Fruit fly (Drosophila melanogaster) whole organism, embryonic: Measurements from ENCODE around the gene GatB.

Experiments
- CG11456 ChIP-seq: fragments of 200-800 bp; sonication (Bioruptor generic); IDR thresholded peaks from 3 replicates; pipeline ENCODE4 v1.3.6; 2022; ENCODE audit warnings: missing biosample characterization, missing genetic modification characterization
- CG12236 ChIP-seq: fragments of 200-800 bp; sonication (Bioruptor generic); optimal IDR thresholded peaks from 2 replicates; lab custom pipeline; 2016; ENCODE audit warnings: missing biosample characterization, missing genetic modification characterization
- CG12299 ChIP-seq: fragments of 200-800 bp; sonication (Bioruptor generic); optimal IDR thresholded peaks from 2 replicates; lab custom pipeline; 2018; ENCODE audit warnings: missing biosample characterization, mild to moderate bottlenecking, missing genetic modification characterization
- CG12391 ChIP-seq: fragments of 200-800 bp; sonication (Bioruptor generic); optimal IDR thresholded peaks from 3 replicates; lab custom pipeline; 2018; ENCODE audit warnings: missing biosample characterization, mild to moderate bottlenecking, missing genetic modification characterization, moderate library complexity
- CG13287 ChIP-seq: fragments of 200-800 bp; sonication (Bioruptor generic); IDR thresholded peaks from 2 replicates; pipeline ENCODE4 v1.3.6; 2022; ENCODE audit warnings: missing biosample characterization, missing genetic modification characterization; ENCODE audit not compliant: partially characterized antibody
- CG13624 ChIP-seq: fragments of 200-800 bp; sonication (Bioruptor generic); optimal IDR thresholded peaks from 2 replicates; lab custom pipeline; 2016; ENCODE audit warnings: missing biosample characterization, missing genetic modification characterization
- CG13775 ChIP-seq: fragments of 200-800 bp; sonication (Bioruptor generic); optimal IDR thresholded peaks from 3 replicates; lab custom pipeline; 2017; ENCODE audit warnings: missing biosample characterization, mild to moderate bottlenecking, missing genetic modification characterization
- CG14050 ChIP-seq: fragments of 200-800 bp; sonication (Bioruptor generic); IDR thresholded peaks from 3 replicates; pipeline ENCODE4 v1.3.6; 2022; ENCODE audit warnings: missing biosample characterization, missing genetic modification characterization
- CG14667 ChIP-seq: fragments of 200-800 bp; sonication (Bioruptor generic); IDR thresholded peaks from 2 replicates; pipeline ENCODE4 v1.3.6; 2022; ENCODE audit warnings: missing biosample characterization, missing genetic modification characterization
- CG14860 ChIP-seq: fragments of 200-800 bp; sonication (Bioruptor generic); IDR thresholded peaks from 3 replicates; pipeline ENCODE4 v1.3.6; 2022; ENCODE audit warnings: missing biosample characterization, missing genetic modification characterization; ENCODE audit not compliant: partially characterized antibody
- CG15514 ChIP-seq: fragments of 200-800 bp; sonication (Bioruptor generic); optimal IDR thresholded peaks from 3 replicates; lab custom pipeline; 2017; ENCODE audit warnings: missing biosample characterization, missing genetic modification characterization, mild to moderate bottlenecking, moderate library complexity, missing genetic modification reagents
- CG18262 ChIP-seq: fragments of 200-800 bp; optimal IDR thresholded peaks from 3 replicates; lab custom pipeline; 2019; ENCODE audit warnings: missing biosample characterization, mild to moderate bottlenecking, missing genetic modification characterization, moderate library complexity
- CG18599 ChIP-seq: fragments of 200-800 bp; sonication (Bioruptor generic); optimal IDR thresholded peaks from 3 replicates; lab custom pipeline; 2017; ENCODE audit warnings: missing biosample characterization, missing genetic modification characterization, mild to moderate bottlenecking, moderate library complexity, missing genetic modification reagents
- CG18764 ChIP-seq: fragments of 200-800 bp; sonication (Bioruptor generic); optimal IDR thresholded peaks from 3 replicates; lab custom pipeline; 2016; ENCODE audit warnings: missing biosample characterization, missing genetic modification characterization
- CG2712 ChIP-seq: fragments of 200-800 bp; optimal IDR thresholded peaks from 3 replicates; lab custom pipeline; 2019; ENCODE audit warnings: missing biosample characterization, mild to moderate bottlenecking, missing genetic modification characterization, moderate library complexity
- CG30431 ChIP-seq: fragments of 200-800 bp; sonication (Bioruptor generic); optimal IDR thresholded peaks from 2 replicates; lab custom pipeline; 2017; ENCODE audit warnings: missing biosample characterization, missing genetic modification characterization
- CG5245 ChIP-seq: fragments of 200-800 bp; sonication (Bioruptor generic); optimal IDR thresholded peaks from 3 replicates; lab custom pipeline; 2016; ENCODE audit warnings: missing biosample characterization, missing genetic modification characterization
- CG6813 ChIP-seq: fragments of 200-800 bp; sonication (Bioruptor generic); optimal IDR thresholded peaks from 2 replicates; lab custom pipeline; 2017; ENCODE audit warnings: missing biosample characterization, missing genetic modification characterization, mild to moderate bottlenecking, moderate library complexity, missing genetic modification reagents
- CG9727 ChIP-seq: fragments of 200-800 bp; sonication (Bioruptor generic); optimal IDR thresholded peaks from 3 replicates; lab custom pipeline; 2017; ENCODE audit warnings: missing biosample characterization, mild to moderate bottlenecking, missing genetic modification characterization
- CkIIα-i1 ChIP-seq: fragments of 200-800 bp; sonication (Bioruptor generic); IDR thresholded peaks from 2 replicates; pipeline ENCODE4 v1.3.6; 2022; ENCODE audit warnings: missing biosample characterization, missing genetic modification characterization
- HHEX ChIP-seq: fragments of 200-800 bp; sonication (Bioruptor generic); optimal IDR thresholded peaks from 3 replicates; lab custom pipeline; 2017; ENCODE audit warnings: missing biosample characterization, mild to moderate bottlenecking, missing genetic modification characterization, missing genetic modification reagents
- Hr3 ChIP-seq: fragments of 200-800 bp; sonication (Bioruptor generic); optimal IDR thresholded peaks from 3 replicates; lab custom pipeline; 2016; ENCODE audit warnings: missing biosample characterization, missing genetic modification characterization
- MTF-1 ChIP-seq: fragments of 200-800 bp; sonication (Bioruptor generic); optimal IDR thresholded peaks from 2 replicates; lab custom pipeline; 2018; ENCODE audit warnings: missing biosample characterization, mild to moderate bottlenecking, missing genetic modification characterization, borderline replicate concordance
- Mad ChIP-seq: fragments of 200-800 bp; sonication (Bioruptor generic); optimal IDR thresholded peaks from 2 replicates; lab custom pipeline; 2016; ENCODE audit warnings: missing biosample characterization, missing genetic modification characterization
- Max ChIP-seq: fragments of 200-800 bp; sonication (Bioruptor generic); optimal IDR thresholded peaks from 2 replicates; lab custom pipeline; 2016; ENCODE audit warnings: missing biosample characterization, mild to moderate bottlenecking, missing genetic modification characterization
- Opbp ChIP-seq: fragments of 200-800 bp; sonication (Bioruptor generic); IDR thresholded peaks from 3 replicates; pipeline ENCODE4 v1.3.6; 2022; ENCODE audit warnings: missing biosample characterization, missing genetic modification characterization; ENCODE audit not compliant: partially characterized antibody
- Sry-β ChIP-seq: fragments of 200-800 bp; sonication (Bioruptor generic); optimal IDR thresholded peaks from 2 replicates; lab custom pipeline; 2018; ENCODE audit warnings: missing biosample characterization, mild to moderate bottlenecking, missing genetic modification characterization, moderate library complexity
- Ssrp ChIP-seq: fragments of 200-800 bp; sonication (Bioruptor generic); optimal IDR thresholded peaks from 2 replicates; lab custom pipeline; 2018; ENCODE audit warnings: missing biosample characterization, mild to moderate bottlenecking, missing genetic modification characterization, moderate library complexity
- Taf1 ChIP-seq: fragments of 200-800 bp; sonication (Bioruptor generic); IDR thresholded peaks from 2 replicates; pipeline ENCODE4 v1.3.6; 2022; ENCODE audit warnings: missing biosample characterization, missing genetic modification characterization
- ac ChIP-seq: fragments of 200-800 bp; sonication (Bioruptor generic); optimal IDR thresholded peaks from 3 replicates; lab custom pipeline; 2017; ENCODE audit warnings: missing biosample characterization, mild to moderate bottlenecking, missing genetic modification characterization
- ash1 ChIP-seq: fragments of 200-800 bp; sonication (Bioruptor generic); optimal IDR thresholded peaks from 2 replicates; lab custom pipeline; 2018; ENCODE audit warnings: missing biosample characterization, mild to moderate bottlenecking, missing genetic modification characterization
- bowl ChIP-seq: fragments of 200-800 bp; sonication (Bioruptor generic); IDR thresholded peaks from 2 replicates; pipeline ENCODE4 v1.3.6; 2022; ENCODE audit warnings: missing biosample characterization, missing genetic modification characterization
- cad ChIP-seq: fragments of >200 bp; optimal IDR thresholded peaks from 2 replicates; lab custom pipeline; 2017; ENCODE audit warnings: missing biosample characterization, missing genetic modification characterization
- cato ChIP-seq: fragments of 200-800 bp; sonication (Bioruptor generic); optimal IDR thresholded peaks from 2 replicates; lab custom pipeline; 2016; ENCODE audit warnings: missing biosample characterization, missing genetic modification characterization, borderline replicate concordance
- da ChIP-seq: fragments of 200-800 bp; sonication (Bioruptor generic); optimal IDR thresholded peaks from 2 replicates; lab custom pipeline; 2016; ENCODE audit warnings: missing biosample characterization, missing genetic modification characterization
- fd3F ChIP-seq: fragments of 200-800 bp; sonication (Bioruptor generic); optimal IDR thresholded peaks from 2 replicates; lab custom pipeline; 2018; ENCODE audit warnings: missing biosample characterization, mild to moderate bottlenecking, missing genetic modification characterization, moderate library complexity
- gcm2 ChIP-seq: fragments of 200-800 bp; sonication (Bioruptor generic); optimal IDR thresholded peaks from 2 replicates; lab custom pipeline; 2016; ENCODE audit warnings: missing biosample characterization, missing genetic modification characterization
- gro ChIP-seq: fragments of 200-800 bp; sonication (Bioruptor generic); optimal IDR thresholded peaks from 2 replicates; lab custom pipeline; 2016; ENCODE audit warnings: missing biosample characterization, missing genetic modification characterization
- hth ChIP-seq: fragments of >200 bp; optimal IDR thresholded peaks from 2 replicates; lab custom pipeline; 2017; ENCODE audit warnings: inconsistent platforms
- inv ChIP-seq: fragments of 200-800 bp; sonication (Bioruptor generic); IDR thresholded peaks from 2 replicates; pipeline ENCODE4 v1.3.6; 2022; ENCODE audit warnings: missing biosample characterization, missing genetic modification characterization; ENCODE audit not compliant: partially characterized antibody
- nau ChIP-seq: fragments of 200-800 bp; sonication (Bioruptor generic); optimal IDR thresholded peaks from 3 replicates; lab custom pipeline; 2017; ENCODE audit warnings: missing biosample characterization, mild to moderate bottlenecking, missing genetic modification characterization, missing genetic modification reagents
- nom ChIP-seq: fragments of 200-800 bp; sonication (Bioruptor generic); optimal IDR thresholded peaks from 2 replicates; lab custom pipeline; 2017; ENCODE audit warnings: missing biosample characterization, missing genetic modification characterization, mild to moderate bottlenecking, moderate library complexity, missing genetic modification reagents
- pan ChIP-seq, 4 experiments: fragments of >200 bp in 3 of 4; fragments of 200-800 bp in 1 of 4; sonication (Bioruptor generic) in 1 of 4; optimal IDR thresholded peaks in 3 of 4; IDR thresholded peaks in 1 of 4; 2 replicates each; pipeline versions ENCODE4 v1.3.6 to Lab custom; 2017 to 2022; ENCODE audit warnings: missing biosample characterization in 2 of 4, missing genetic modification characterization in 2 of 4, mixed read lengths in 1 of 4
- row ChIP-seq: fragments of 200-800 bp; sonication (Bioruptor generic); IDR thresholded peaks from 3 replicates; pipeline ENCODE4 v1.3.6; 2022; ENCODE audit warnings: missing biosample characterization, missing genetic modification characterization
- salm ChIP-seq: fragments of 200-800 bp; sonication (Bioruptor generic); optimal IDR thresholded peaks from 2 replicates; lab custom pipeline; 2018; ENCODE audit warnings: missing biosample characterization, mild to moderate bottlenecking, missing genetic modification characterization
- tna ChIP-seq: fragments of 200-800 bp; sonication (Bioruptor generic); IDR thresholded peaks from 2 replicates; pipeline ENCODE4 v1.3.6; 2022; ENCODE audit warnings: missing biosample characterization, missing genetic modification characterization; ENCODE audit not compliant: partially characterized antibody
- toy ChIP-seq: fragments of 200-800 bp; sonication (Bioruptor generic); IDR thresholded peaks from 2 replicates; pipeline ENCODE4 v1.3.6; 2022; ENCODE audit warnings: missing biosample characterization, missing genetic modification characterization
- vfl ChIP-seq: fragments of 200-800 bp; sonication (Bioruptor generic); optimal IDR thresholded peaks from 2 replicates; lab custom pipeline; 2016; ENCODE audit warnings: missing biosample characterization, missing genetic modification characterization
- wdn ChIP-seq: fragments of 200-800 bp; sonication (Bioruptor generic); IDR thresholded peaks from 2 replicates; pipeline ENCODE4 v1.3.6; 2022; ENCODE audit warnings: missing biosample characterization, missing genetic modification characterization
- zfh1 ChIP-seq: fragments of 200-800 bp; sonication (Bioruptor generic); IDR thresholded peaks from 3 replicates; pipeline ENCODE4 v1.3.6; 2022; ENCODE audit warnings: missing biosample characterization, missing genetic modification characterization

GatB gene

DNA sequence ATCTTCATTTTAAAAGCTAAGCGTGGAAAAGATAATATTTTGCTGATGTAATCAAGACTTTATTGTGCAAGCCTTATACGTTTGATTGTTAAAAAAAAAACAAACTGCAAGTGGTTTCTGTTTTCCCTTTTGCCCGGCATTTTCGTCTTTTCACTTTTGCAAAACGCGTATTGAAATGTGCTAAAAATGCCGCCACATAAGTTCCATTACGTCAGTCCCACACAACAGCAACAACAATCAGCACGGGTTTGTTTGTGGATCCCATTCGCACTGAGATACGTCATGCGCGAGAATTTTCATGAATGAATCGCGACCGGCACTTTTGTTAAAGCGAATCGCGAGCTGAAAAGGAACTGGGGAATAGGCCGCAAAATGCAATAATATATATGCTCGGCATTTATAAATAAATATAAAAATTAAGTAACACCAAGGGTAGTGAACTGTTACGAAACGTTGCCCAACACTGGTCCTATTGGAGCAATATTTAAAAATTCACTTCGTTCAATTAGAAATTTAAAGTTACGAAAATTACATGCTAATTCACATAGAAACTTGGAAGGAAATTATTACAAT, 23.9 kb downstream of the GatB start (continued):
- TF ChIP-seq cato (no peak), Sry-β (GFP tag; lab: Kevin White, UChicago) (no peak), CG14860 (GFP tag; lab: Robert Waterston, UW) (no peak), cad (GFP tag; lab: Kevin White, UChicago) (no peak), CG12299 (tag; lab: Kevin White, UChicago) (peak; percentile 30), toy (GFP tag; lab: Robert Waterston, UW) (no peak), MTF-1 (GFP tag; lab: Kevin White, UChicago) (no peak), CG18764 (GFP tag; lab: Kevin White, UChicago) (peak; percentile 42), CG12236 (no peak), CG30431 (GFP tag; lab: Kevin White, UChicago) (no peak), CG13624 (GFP tag; lab: Kevin White, UChicago) (no peak), tna (GFP tag; lab: Robert Waterston, UW) (no peak), bowl (GFP tag; lab: Robert Waterston, UW) (no peak), CG13287 (GFP tag; lab: Robert Waterston, UW) (no peak), zfh1 (GFP tag; lab: Robert Waterston, UW) (no peak), CG14667 (GFP tag; lab: Robert Waterston, UW) (no peak), CG18599 (GFP tag; lab: Kevin White, UChicago) (peak; percentile 76), wdn (no peak), fd3F (no peak), CG18262 (tag; lab: Kevin White, UChicago) (peak; percentile 33), row (GFP tag; lab: Robert Waterston, UW) (no peak), vfl (no peak), hth (lab: Kevin White, UChicago) (no peak), CG11456 (GFP tag; lab: Robert Waterston, UW) (no peak), CG13775 (GFP tag; lab: Kevin White, UChicago) (peak; percentile 28), Ssrp (tag; lab: Kevin White, UChicago) (peak; percentile 17), nau (GFP tag; lab: Kevin White, UChicago) (no peak), Max (GFP tag; lab: Kevin White, UChicago) (peak; percentile 41), CG15514 (GFP tag; lab: Kevin White, UChicago) (peak; percentile 57), ac (GFP tag; lab: Kevin White, UChicago) (no peak), inv (no peak), HHEX (peak; percentile 28), Taf1 (no peak), CG5245 (GFP tag; lab: Kevin White, UChicago) (peak; percentile 50), gro (peak; percentile 69), ash1 (no peak), CG6813 (GFP tag; lab: Kevin White, UChicago) (peak; percentile 25), CG12391 (peak; percentile 57), pan (optimal IDR thresholded peaks at IDR 0.05; lab: Kevin White, UChicago) (no peak), pan (GFP tag; optimal IDR thresholded peaks at IDR 0.05 in 1 of 2, IDR thresholded peaks at IDR 0.05 in 1 of 2) (no peak), CG9727 (peak; percentile 32), Opbp (GFP tag; lab: Robert Waterston, UW) (no peak), Mad (GFP tag; lab: Kevin White, UChicago) (peak; percentile 49), CG2712 (tag; lab: Kevin White, UChicago) (peak; percentile 48), da (GFP tag; lab: Kevin White, UChicago) (no peak), Hr3 (GFP tag; lab: Kevin White, UChicago) (peak; percentile 21), nom (GFP tag; lab: Kevin White, UChicago) (peak; percentile 72), salm (no peak), CG14050 (GFP tag; lab: Robert Waterston, UW) (no peak), gcm2 (GFP tag; lab: Kevin White, UChicago) (no peak), CkIIα-i1 (GFP tag; lab: Robert Waterston, UW) (no peak)
